Worm (Caenorhabditis elegans) whole organism, mixed stage, embryonic: Measurements from ENCODE around the gene nhr-101.

ENCODE experiments used
- M03D4.4 ChIP-seq: sonication (generic microtip); optimal IDR thresholded peaks from 2 replicates; lab custom pipeline; 2017; ENCODE audit warnings: mild to moderate bottlenecking, missing genetic modification characterization, missing compliant biosample characterization
- bed-3 ChIP-seq: fragments of 200-800 bp; sonication (Bioruptor generic); optimal IDR thresholded peaks from 3 replicates; lab custom pipeline; 2018; ENCODE audit warnings: mild to moderate bottlenecking, missing genetic modification characterization, moderate library complexity, missing compliant biosample characterization
- ceh-43 ChIP-seq: fragments of 200-800 bp; sonication (Bioruptor generic); optimal IDR thresholded peaks from 2 replicates; lab custom pipeline; 2018; ENCODE audit warnings: mild to moderate bottlenecking, missing genetic modification characterization, moderate library complexity, missing compliant biosample characterization
- ceh-83 ChIP-seq: fragments of 200-800 bp; sonication (Bioruptor generic); optimal IDR thresholded peaks from 2 replicates; lab custom pipeline; 2018; ENCODE audit warnings: mild to moderate bottlenecking, missing genetic modification characterization, missing compliant biosample characterization
- cnd-1 ChIP-seq: fragments of 200-800 bp; sonication (Bioruptor generic); optimal IDR thresholded peaks from 2 replicates; lab custom pipeline; 2018; ENCODE audit warnings: mild to moderate bottlenecking, missing genetic modification characterization, missing compliant biosample characterization
- drap-1 ChIP-seq: fragments of 200-800 bp; sonication (Bioruptor generic); optimal IDR thresholded peaks from 3 replicates; lab custom pipeline; 2018; ENCODE audit warnings: mild to moderate bottlenecking, missing genetic modification characterization, missing compliant biosample characterization
- elt-1 ChIP-seq: sonication (generic microtip); optimal IDR thresholded peaks from 2 replicates; lab custom pipeline; 2017; ENCODE audit warnings: missing genetic modification characterization, mild to moderate bottlenecking, missing compliant biosample characterization, antibody characterized with exemption, moderate library complexity, borderline replicate concordance; ENCODE audit not compliant: insufficient read depth
- elt-3 ChIP-seq: fragments of 150-350 bp; optimal IDR thresholded peaks from 2 replicates; lab custom pipeline; 2014; ENCODE audit warnings: missing biosample characterization, missing genetic modification characterization
- flh-1 ChIP-seq: fragments of 200-800 bp; sonication (Bioruptor generic); optimal IDR thresholded peaks from 2 replicates; lab custom pipeline; 2018; ENCODE audit warnings: mild to moderate bottlenecking, missing genetic modification characterization, moderate library complexity, missing compliant biosample characterization
- ham-2 ChIP-seq: fragments of 200-800 bp; sonication (Bioruptor generic); optimal IDR thresholded peaks from 2 replicates; lab custom pipeline; 2018; ENCODE audit warnings: mild to moderate bottlenecking, missing genetic modification characterization, missing compliant biosample characterization
- hlh-1 ChIP-seq: fragments of 150-350 bp; optimal IDR thresholded peaks from 2 replicates; lab custom pipeline; 2014; ENCODE audit warnings: missing biosample characterization, missing genetic modification reagents, missing genetic modification characterization
- lin-13 ChIP-seq: fragments of 150-350 bp; optimal IDR thresholded peaks from 2 replicates; lab custom pipeline; 2014; ENCODE audit warnings: missing biosample characterization, missing genetic modification characterization
- lin-32 ChIP-seq: fragments of 200-800 bp; sonication (Bioruptor generic); optimal IDR thresholded peaks from 2 replicates; lab custom pipeline; 2018; ENCODE audit warnings: mild to moderate bottlenecking, missing genetic modification characterization, missing compliant biosample characterization
- lsy-2 ChIP-seq: fragments of 150-350 bp; optimal IDR thresholded peaks from 2 replicates; lab custom pipeline; 2014; ENCODE audit warnings: missing biosample characterization, missing genetic modification characterization
- mab-5 ChIP-seq: fragments of 150-350 bp; optimal IDR thresholded peaks from 2 replicates; lab custom pipeline; 2014; ENCODE audit warnings: missing biosample characterization, missing genetic modification characterization
- nhr-12 ChIP-seq: fragments of 150-350 bp; optimal IDR thresholded peaks from 2 replicates; lab custom pipeline; 2014; ENCODE audit warnings: missing biosample characterization, missing genetic modification characterization
- nhr-2 ChIP-seq: fragments of 150-350 bp; optimal IDR thresholded peaks from 2 replicates; lab custom pipeline; 2014; ENCODE audit warnings: missing biosample characterization, missing genetic modification characterization
- nhr-237 ChIP-seq: fragments of 150-350 bp; optimal IDR thresholded peaks from 2 replicates; lab custom pipeline; 2014; ENCODE audit warnings: missing biosample characterization, missing genetic modification characterization
- nhr-28 ChIP-seq: fragments of 150-350 bp; optimal IDR thresholded peaks from 2 replicates; lab custom pipeline; 2014; ENCODE audit warnings: missing biosample characterization, missing genetic modification characterization
- nhr-76 ChIP-seq: sonication (generic microtip); optimal IDR thresholded peaks from 2 replicates; lab custom pipeline; 2017; ENCODE audit warnings: missing biosample characterization, missing genetic modification characterization
- pha-4 ChIP-seq: fragments of 150-350 bp; optimal IDR thresholded peaks from 2 replicates; lab custom pipeline; 2018; ENCODE audit warnings: missing biosample characterization, missing genetic modification reagents, missing genetic modification characterization
- sem-2 ChIP-seq: fragments of 200-800 bp; sonication (Bioruptor generic); optimal IDR thresholded peaks from 2 replicates; lab custom pipeline; 2018; ENCODE audit warnings: mild to moderate bottlenecking, missing genetic modification characterization, missing compliant biosample characterization
- snpc-4 ChIP-seq: fragments of 150-350 bp; optimal IDR thresholded peaks from 2 replicates; lab custom pipeline; 2014; ENCODE audit warnings: missing biosample characterization, missing genetic modification characterization
- sptf-1 ChIP-seq: sonication (generic microtip); optimal IDR thresholded peaks from 2 replicates; lab custom pipeline; 2017; ENCODE audit warnings: mild to moderate bottlenecking, missing genetic modification characterization, moderate library complexity, missing compliant biosample characterization
- tbx-8 ChIP-seq: fragments of 200-800 bp; sonication (Bioruptor generic); optimal IDR thresholded peaks from 2 replicates; lab custom pipeline; 2018; ENCODE audit warnings: mild to moderate bottlenecking, missing genetic modification characterization, moderate library complexity, missing compliant biosample characterization
- unc-120 ChIP-seq: sonication (generic microtip); optimal IDR thresholded peaks from 2 replicates; lab custom pipeline; 2017; ENCODE audit warnings: missing genetic modification characterization, missing compliant biosample characterization; ENCODE audit not compliant: poor library complexity, severe bottlenecking
- unc-39 ChIP-seq: fragments of 150-350 bp; optimal IDR thresholded peaks from 2 replicates; lab custom pipeline; 2014; ENCODE audit warnings: missing biosample characterization, missing genetic modification characterization
- unc-62 ChIP-seq: fragments of 150-350 bp; optimal IDR thresholded peaks from 2 replicates; lab custom pipeline; 2014; ENCODE audit warnings: missing biosample characterization, missing genetic modification reagents, missing genetic modification characterization
- zip-8 ChIP-seq: fragments of 150-350 bp; optimal IDR thresholded peaks from 2 replicates; lab custom pipeline; 2014; ENCODE audit warnings: missing biosample characterization, missing genetic modification characterization
- ztf-11 ChIP-seq: fragments of 150-350 bp; optimal IDR thresholded peaks from 2 replicates; lab custom pipeline; 2014; ENCODE audit warnings: missing biosample characterization, missing genetic modification characterization

Gene nhr-101

ce11 chrV:11574563-11574962, 4.3 kb downstream of the nhr-101 start:
- TF ChIP-seq snpc-4 (no peak), unc-62 (no peak), ham-2 (no peak), ztf-11 (tag; lab: Kevin White, UChicago) (no peak), zip-8 (tag; lab: Kevin White, UChicago) (no peak), M03D4.4 (tag; lab: Kevin White, UChicago) (no peak), hlh-1 (tag; lab: Kevin White, UChicago) (no peak), ceh-43 (no peak), unc-39 (tag; lab: Kevin White, UChicago) (no peak), sem-2 (GFP tag; lab: Kevin White, UChicago) (no peak), lin-32 (no peak), lin-13 (no peak), drap-1 (GFP tag; lab: Kevin White, UChicago) (no peak), nhr-28 (tag; lab: Kevin White, UChicago) (no peak), unc-120 (no peak), nhr-237 (no peak), nhr-2 (tag; lab: Kevin White, UChicago) (no peak), sptf-1 (tag; lab: Kevin White, UChicago) (no peak), ceh-83 (GFP tag; lab: Kevin White, UChicago) (no peak), tbx-8 (GFP tag; lab: Kevin White, UChicago) (no peak)
- TF ChIP-seq, all 35 proteins: peak for 0

ce11 chrV:11580826-11581225, 10.6 kb downstream of the nhr-101 start, which contains the start of gene srx-90:
Gene srx-90, plus strand, starts transcription at chrV:11581126.
- TF ChIP-seq mab-5 (tag; lab: Kevin White, UChicago) = no peak
- TF ChIP-seq ztf-11 (tag; lab: Kevin White, UChicago) = no peak
- no peak for TF ChIP-seq lsy-2 (tag; lab: Kevin White, UChicago)
- no peak for TF ChIP-seq nhr-237
- TF ChIP-seq nhr-28 (tag; lab: Kevin White, UChicago) = no peak
- TF ChIP-seq nhr-76 (tag; lab: Kevin White, UChicago) = no peak
- no peak for TF ChIP-seq drap-1 (GFP tag; lab: Kevin White, UChicago)
- no peak for TF ChIP-seq elt-3 (tag; lab: Kevin White, UChicago)
- TF ChIP-seq ham-2 = no peak
- TF ChIP-seq sem-2 (GFP tag; lab: Kevin White, UChicago) = no peak
- TF ChIP-seq, all 35 proteins: peak for 0

- TF ChIP-seq nhr-28 (tag; lab: Kevin White, UChicago) (no peak), ztf-11 (tag; lab: Kevin White, UChicago) (no peak), ham-2 (no peak), drap-1 (GFP tag; lab: Kevin White, UChicago) (no peak), mab-5 (tag; lab: Kevin White, UChicago) (no peak), cnd-1 (tag; lab: Kevin White, UChicago) (no peak), unc-62 (no peak), tbx-8 (GFP tag; lab: Kevin White, UChicago) (no peak), pha-4 (tag; lab: Kevin White, UChicago) (no peak), nhr-2 (tag; lab: Kevin White, UChicago) (no peak), elt-3 (tag; lab: Kevin White, UChicago) (no peak), nhr-76 (tag; lab: Kevin White, UChicago) (no peak), ceh-83 (GFP tag; lab: Kevin White, UChicago) (no peak)
Observed at ce11 chrV:11583212-11583611, 12.9 kb downstream of the nhr-101 start, which contains the start of gene srx-88. Gene srx-88, plus strand, starts transcription at chrV:11583512.

- no peak for TF ChIP-seq sem-2 (GFP tag; lab: Kevin White, UChicago)
- TF ChIP-seq ceh-83 (GFP tag; lab: Kevin White, UChicago) = no peak
- no peak for TF ChIP-seq cnd-1 (tag; lab: Kevin White, UChicago)
- no peak for TF ChIP-seq snpc-4
- TF ChIP-seq nhr-12 (tag; lab: Kevin White, UChicago) = no peak
- TF ChIP-seq sptf-1 (tag; lab: Kevin White, UChicago) = no peak
- no peak for TF ChIP-seq ztf-11 (tag; lab: Kevin White, UChicago)
- TF ChIP-seq hlh-1 (tag; lab: Kevin White, UChicago) = no peak
- TF ChIP-seq flh-1 (GFP tag; lab: Kevin White, UChicago) = no peak
- no peak for TF ChIP-seq bed-3
- no peak for TF ChIP-seq elt-1 (tag; lab: Kevin White, UChicago)
- no peak for TF ChIP-seq ham-2
- no peak for TF ChIP-seq nhr-237
- TF ChIP-seq mab-5 (tag; lab: Kevin White, UChicago) = no peak
- TF ChIP-seq tbx-8 (GFP tag; lab: Kevin White, UChicago) = no peak
- TF ChIP-seq unc-39 (tag; lab: Kevin White, UChicago) = no peak
- TF ChIP-seq unc-62 = no peak
- no peak for TF ChIP-seq lin-32
Observed at ce11 chrV:11585122-11585521, 14.8 kb downstream of the nhr-101 start.
